Fruit fly (Drosophila melanogaster) S2 (cell line): ENCODE results near the gene CG13309.

Source experiments
- CG8478 ChIP-seq: fragments of >200 bp; optimal IDR thresholded peaks from 2 replicates; lab custom pipeline; 2018
- CTCF ChIP-seq, 2 experiments: fragments of >200 bp; optimal IDR thresholded peaks; 2 replicates each; lab custom pipeline; 2018

dm6 chr3L:8772998-8773684 is 37.1 kb upstream of the CG13309 start:
- no peak for TF ChIP-seq CTCF (optimal IDR thresholded peaks at IDR 0.05; lab: Kevin White, UChicago)
- no peak for TF ChIP-seq CG8478 (lab: Kevin White, UChicago)
